Fruit fly (Drosophila melanogaster): ENCODE data around the gene CG14352.
A peak's percentile ranks its signal among the peaks of the same experiment; 100 is the strongest.

The CG14352 gene

DNA sequence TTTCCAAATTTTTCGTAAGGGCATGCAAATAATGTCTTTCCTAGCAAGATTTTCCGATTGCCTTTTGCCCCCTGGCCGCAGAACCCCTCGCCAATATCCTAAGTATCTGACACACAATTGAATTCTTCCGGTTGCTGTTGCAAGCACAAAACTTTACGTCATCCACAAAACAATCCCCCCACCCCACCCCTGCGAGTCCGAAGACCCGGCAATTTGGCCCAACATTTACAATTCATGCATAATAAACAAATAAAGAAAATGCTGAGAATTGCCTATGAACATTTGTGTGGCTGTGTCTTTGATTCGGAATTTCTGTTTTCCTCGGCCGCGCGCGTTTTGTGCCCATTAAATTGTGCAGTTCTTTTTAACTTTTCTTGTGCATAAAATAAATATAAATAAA, 34.1 kb downstream of the CG14352 start:
- TF ChIP-seq OdsH (GFP tag; optimal IDR thresholded peaks at IDR 0.05) = no peak
- no peak for TF ChIP-seq N (GFP tag; optimal IDR thresholded peaks at IDR 0.05)
- no peak for TF ChIP-seq Myc (optimal IDR thresholded peaks at IDR 0.05)
- no peak for TF ChIP-seq fru (GFP tag; optimal IDR thresholded peaks at IDR 0.05)
- TF ChIP-seq dsf (GFP tag; optimal IDR thresholded peaks at IDR 0.05; ENCODE audit: borderline replicate concordance) = no peak
- TF ChIP-seq woc (GFP tag; optimal IDR thresholded peaks at IDR 0.05) = no peak
- TF ChIP-seq Mio (GFP tag; optimal IDR thresholded peaks at IDR 0.05) = no peak
- no peak for TF ChIP-seq pan (optimal IDR thresholded peaks at IDR 0.05)
- no peak for TF ChIP-seq dl (GFP tag; optimal IDR thresholded peaks at IDR 0.05; ENCODE audit: insufficient read depth in 1 of 2, partially characterized antibody in 2 of 2)

DNA sequence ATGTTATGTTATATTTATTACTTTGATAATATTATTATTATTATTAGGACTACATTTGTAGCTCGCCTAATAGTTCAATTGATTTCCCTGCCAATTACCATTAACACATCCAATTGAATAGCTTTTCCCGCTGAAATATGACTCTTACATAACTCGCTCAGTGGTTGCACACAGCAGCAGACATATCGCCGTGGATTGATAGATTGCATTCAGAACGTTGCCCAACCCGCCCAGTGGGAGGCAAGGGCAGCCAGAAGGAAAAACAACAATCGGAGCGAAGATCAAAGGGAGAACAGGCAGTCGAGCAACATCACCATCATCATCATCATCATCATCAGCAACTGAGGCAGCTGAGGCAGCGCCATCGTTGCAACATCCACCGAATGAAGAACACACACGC, 34.8 kb downstream of the CG14352 start:
- TF ChIP-seq Sp1 (GFP tag; optimal IDR thresholded peaks at IDR 0.05) = no peak
- TF ChIP-seq br (GFP tag; optimal IDR thresholded peaks at IDR 0.05) = no peak

DNA sequence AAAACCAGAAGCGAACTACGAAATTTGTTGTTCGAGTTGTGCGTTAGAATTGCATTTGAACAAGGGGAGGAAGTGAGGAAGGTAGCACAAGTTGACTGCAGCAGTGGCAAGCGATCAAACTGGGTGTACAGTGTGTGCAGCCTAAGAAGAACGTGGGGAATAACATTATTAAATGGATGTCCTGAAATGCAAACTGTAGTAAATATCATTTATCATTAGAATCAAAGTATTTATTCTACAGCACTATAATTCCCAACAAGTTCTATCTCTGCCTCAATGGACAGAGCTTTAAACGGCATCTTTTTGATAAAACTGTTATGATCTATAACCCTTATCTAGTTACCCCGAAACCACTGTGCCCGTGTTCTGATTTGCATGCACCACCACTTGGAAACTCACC, 35.3 kb downstream of the CG14352 start:
- TF ChIP-seq CG32264 (GFP tag; optimal IDR thresholded peaks at IDR 0.05) = no peak
- no peak for TF ChIP-seq Myc (optimal IDR thresholded peaks at IDR 0.05)
- TF ChIP-seq pan (optimal IDR thresholded peaks at IDR 0.05) = no peak
- TF ChIP-seq Dif (GFP tag; optimal IDR thresholded peaks at IDR 0.05; ENCODE audit: partially characterized antibody) = no peak
- TF ChIP-seq lola (GFP tag; optimal IDR thresholded peaks at IDR 0.05) = no peak
- TF ChIP-seq Hr83 (GFP tag; optimal IDR thresholded peaks at IDR 0.05; ENCODE audit: poor library complexity, severe bottlenecking) = no peak
- TF ChIP-seq dl (GFP tag; optimal IDR thresholded peaks at IDR 0.05; ENCODE audit: insufficient read depth in 1 of 2, partially characterized antibody in 2 of 2) = no peak
- TF ChIP-seq Mio (GFP tag; optimal IDR thresholded peaks at IDR 0.05) = no peak
- no peak for TF ChIP-seq OdsH (GFP tag; optimal IDR thresholded peaks at IDR 0.05)
- TF ChIP-seq ey (GFP tag; optimal IDR thresholded peaks at IDR 0.05) = no peak
- TF ChIP-seq N (GFP tag; optimal IDR thresholded peaks at IDR 0.05) = no peak
- no peak for TF ChIP-seq fru (GFP tag; optimal IDR thresholded peaks at IDR 0.05)
- no peak for TF ChIP-seq brk (GFP tag; optimal IDR thresholded peaks at IDR 0.05)
- no peak for TF ChIP-seq rgr (GFP tag; optimal IDR thresholded peaks at IDR 0.05)

DNA sequence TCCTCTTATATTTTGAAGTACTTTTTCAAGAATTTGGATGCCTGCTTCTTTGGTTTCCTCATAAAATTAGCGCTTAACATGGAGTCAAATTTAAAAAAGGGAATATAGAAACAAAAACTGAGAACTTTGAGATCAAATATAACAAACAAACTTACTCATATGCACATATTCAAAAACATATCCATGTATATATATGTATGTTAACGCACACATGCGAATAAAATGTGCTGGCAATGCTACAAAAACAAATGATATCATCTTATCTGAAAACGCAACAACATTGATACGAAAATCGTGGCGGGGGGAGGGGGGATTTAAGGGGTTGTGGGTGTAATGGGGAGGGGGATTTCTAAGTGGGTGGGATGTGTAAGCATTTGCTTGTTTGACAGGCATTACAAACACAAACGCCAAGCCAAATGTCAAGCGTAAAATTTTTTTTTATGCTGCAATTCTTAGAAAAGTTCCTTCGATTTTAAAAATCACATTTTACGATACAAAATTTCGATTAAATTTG, 36.9 kb downstream of the CG14352 start:
- no peak for TF ChIP-seq jim (GFP tag; optimal IDR thresholded peaks at IDR 0.05)
- TF ChIP-seq Mio (GFP tag; optimal IDR thresholded peaks at IDR 0.05) = no peak
- no peak for TF ChIP-seq CrebA (GFP tag; optimal IDR thresholded peaks at IDR 0.05; ENCODE audit: borderline replicate concordance)
- no peak for TF ChIP-seq Vsx2 (GFP tag; optimal IDR thresholded peaks at IDR 0.05; ENCODE audit: partially characterized antibody)
- no peak for TF ChIP-seq Hr78 (GFP tag; optimal IDR thresholded peaks at IDR 0.05)
- no peak for TF ChIP-seq CG32264 (GFP tag; optimal IDR thresholded peaks at IDR 0.05)
- TF ChIP-seq ey (GFP tag; optimal IDR thresholded peaks at IDR 0.05) = no peak
- TF ChIP-seq Dif (GFP tag; optimal IDR thresholded peaks at IDR 0.05; ENCODE audit: partially characterized antibody) = no peak
- no peak for TF ChIP-seq foxo (GFP tag; optimal IDR thresholded peaks at IDR 0.05)
- TF ChIP-seq N (GFP tag; optimal IDR thresholded peaks at IDR 0.05) = no peak
- TF ChIP-seq dmrt93B (GFP tag; optimal IDR thresholded peaks at IDR 0.05) = no peak
- no peak for TF ChIP-seq Jra (GFP tag; optimal IDR thresholded peaks at IDR 0.05)
- no peak for TF ChIP-seq Sp1 (GFP tag; optimal IDR thresholded peaks at IDR 0.05)
- TF ChIP-seq sage (GFP tag; optimal IDR thresholded peaks at IDR 0.05) = no peak
- TF ChIP-seq sv (GFP tag; optimal IDR thresholded peaks at IDR 0.05) = no peak
- no peak for TF ChIP-seq psq (GFP tag; optimal IDR thresholded peaks at IDR 0.05)

DNA sequence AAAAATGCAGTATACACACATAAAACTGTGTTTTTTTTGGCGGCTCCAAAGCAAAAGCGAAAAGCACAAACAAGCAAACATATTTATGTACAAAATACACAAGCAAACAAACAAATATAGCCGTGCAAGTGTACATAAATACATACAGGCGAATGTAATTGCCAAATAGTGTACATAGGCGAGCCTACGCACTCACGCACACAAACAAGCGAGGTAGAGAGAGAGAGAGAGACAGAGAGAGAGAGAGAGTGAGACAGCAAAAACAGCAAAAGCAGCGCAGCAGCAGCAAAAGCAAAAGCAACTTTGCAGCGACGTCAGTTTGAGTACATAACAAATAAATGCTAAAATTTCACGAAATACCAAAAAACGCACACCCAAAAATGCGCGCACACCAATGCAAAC, 37.5 kb downstream of the CG14352 start:
- TF ChIP-seq Dfd (GFP tag; optimal IDR thresholded peaks at IDR 0.05) = peak; percentile 7
- TF ChIP-seq N (GFP tag; optimal IDR thresholded peaks at IDR 0.05) = peak; percentile 17
- TF ChIP-seq tai (GFP tag; optimal IDR thresholded peaks at IDR 0.05) = no peak

DNA sequence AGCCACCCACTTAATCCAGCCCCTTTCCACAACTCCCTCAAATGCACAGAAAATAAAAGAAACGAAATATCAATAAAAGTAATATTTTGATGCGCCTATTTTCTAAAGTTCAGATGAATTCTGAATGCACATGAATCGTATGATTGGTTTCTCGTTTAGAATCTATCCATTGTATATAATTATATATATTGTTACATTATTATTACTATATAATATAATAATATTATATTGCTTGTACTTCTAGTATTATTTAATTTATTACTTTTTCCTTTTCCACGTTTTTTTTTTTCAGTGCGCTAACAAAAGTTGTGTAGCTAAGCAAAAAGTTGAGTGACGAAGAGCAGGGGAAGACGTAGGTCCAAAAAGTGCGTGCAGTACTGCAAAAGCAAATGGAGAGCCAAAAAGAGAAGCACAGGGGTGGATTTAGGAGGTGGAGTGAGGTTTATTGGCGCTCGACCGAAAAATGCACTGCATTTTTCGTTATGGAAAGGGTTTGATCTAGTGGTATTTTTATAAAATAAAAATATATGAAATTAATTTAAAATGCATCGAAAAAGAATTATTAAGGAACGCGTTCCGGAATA, 38.1 kb downstream of the CG14352 start:
- peak; percentile 83 for TF ChIP-seq psq (GFP tag; optimal IDR thresholded peaks at IDR 0.05)
- TF ChIP-seq sv (GFP tag; optimal IDR thresholded peaks at IDR 0.05) = peak; percentile 64
- no peak for TF ChIP-seq Dif (GFP tag; optimal IDR thresholded peaks at IDR 0.05; ENCODE audit: partially characterized antibody)
- no peak for TF ChIP-seq Jra (GFP tag; optimal IDR thresholded peaks at IDR 0.05)
- no peak for TF ChIP-seq Myc (optimal IDR thresholded peaks at IDR 0.05)
- no peak for TF ChIP-seq sage (GFP tag; optimal IDR thresholded peaks at IDR 0.05)
- TF ChIP-seq N (GFP tag; optimal IDR thresholded peaks at IDR 0.05) = no peak
- TF ChIP-seq dl (GFP tag; optimal IDR thresholded peaks at IDR 0.05; ENCODE audit: insufficient read depth in 1 of 2, partially characterized antibody in 2 of 2) = no peak
- peak in 1 of 2 experiments; percentile 83 for TF ChIP-seq foxo (GFP tag; optimal IDR thresholded peaks at IDR 0.05)
- peak; percentile 75 for TF ChIP-seq rgr (GFP tag; optimal IDR thresholded peaks at IDR 0.05)
- peak; percentile 69 for TF ChIP-seq br (GFP tag; optimal IDR thresholded peaks at IDR 0.05)
- no peak for TF ChIP-seq GATAd (GFP tag; optimal IDR thresholded peaks at IDR 0.05)
- TF ChIP-seq Mio (GFP tag; optimal IDR thresholded peaks at IDR 0.05) = no peak
- TF ChIP-seq Hr78 (GFP tag; optimal IDR thresholded peaks at IDR 0.05) = no peak
- TF ChIP-seq jim (GFP tag; optimal IDR thresholded peaks at IDR 0.05) = no peak
- peak; percentile 37 for TF ChIP-seq CrebA (GFP tag; optimal IDR thresholded peaks at IDR 0.05; ENCODE audit: borderline replicate concordance)
- no peak for TF ChIP-seq woc (GFP tag; optimal IDR thresholded peaks at IDR 0.05)
- no peak for TF ChIP-seq brk (GFP tag; optimal IDR thresholded peaks at IDR 0.05)
- no peak for TF ChIP-seq usp (GFP tag; optimal IDR thresholded peaks at IDR 0.05)
- TF ChIP-seq dsf (GFP tag; optimal IDR thresholded peaks at IDR 0.05; ENCODE audit: borderline replicate concordance) = no peak
- peak; percentile 26 for TF ChIP-seq ey (GFP tag; optimal IDR thresholded peaks at IDR 0.05)
- TF ChIP-seq Dfd (GFP tag; optimal IDR thresholded peaks at IDR 0.05) = no peak
- TF ChIP-seq Sp1 (GFP tag; optimal IDR thresholded peaks at IDR 0.05) = peak; percentile 71
- peak; percentile 11 for TF ChIP-seq tai (GFP tag; optimal IDR thresholded peaks at IDR 0.05)
- TF ChIP-seq Rel (GFP tag; optimal IDR thresholded peaks at IDR 0.05) = no peak
- no peak for TF ChIP-seq Rel (tag; optimal IDR thresholded peaks at IDR 0.05)
- TF ChIP-seq dmrt93B (GFP tag; optimal IDR thresholded peaks at IDR 0.05) = peak; percentile 76
- no peak for TF ChIP-seq lola (GFP tag; optimal IDR thresholded peaks at IDR 0.05)

Measured in whole organism, wandering third instar larva.